Worm (Caenorhabditis elegans) whole organism, L4/young adult: ENCODE measurements around the gene arrd-10.

Experiments used
- W03F9.2 ChIP-seq: fragments of 150-350 bp; optimal IDR thresholded peaks from 2 replicates; lab custom pipeline; 2014; ENCODE audit warnings: missing biosample characterization, missing genetic modification characterization
- him-1 ChIP-seq: sonication (generic microtip); optimal IDR thresholded peaks from 2 replicates; lab custom pipeline; 2016; ENCODE audit warnings: missing genotype, missing genetic modification reagents, missing genetic modification characterization, missing compliant biosample characterization

DNA sequence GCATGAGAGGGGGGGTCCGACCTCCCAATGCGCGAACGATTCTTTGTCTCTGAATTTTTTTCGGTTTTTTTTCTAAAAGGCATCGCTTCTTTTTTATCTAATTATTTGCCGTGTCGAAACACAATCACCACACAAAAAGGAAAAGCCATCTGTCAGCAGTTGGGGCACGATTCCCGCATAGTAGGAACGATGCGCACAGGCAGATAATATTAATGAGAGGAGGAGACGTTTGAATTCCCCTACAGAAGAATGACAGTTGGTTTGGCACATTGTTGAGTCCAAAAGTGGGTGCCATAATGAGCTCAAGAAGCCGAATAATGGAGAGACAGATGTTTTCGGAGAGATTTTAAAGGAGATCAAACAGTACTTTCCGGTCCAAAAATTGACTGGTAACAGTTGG, 44.8 kb downstream of the arrd-10 start:
- TF ChIP-seq him-1 (tag; lab: Kevin White, UChicago) (no peak), W03F9.2 (tag; lab: Kevin White, UChicago) (no peak)
